Fruit fly (Drosophila melanogaster) whole organism, embryonic: Measurements from ENCODE around the gene CG13404.

Experiments
- CG10321 ChIP-seq: fragments of 200-800 bp; sonication (Bioruptor generic); IDR thresholded peaks from 2 replicates; pipeline ENCODE4 v1.3.6; 2022; ENCODE audit warnings: missing biosample characterization, missing genetic modification characterization
- CG12219 ChIP-seq: fragments of 200-800 bp; sonication (Bioruptor generic); optimal IDR thresholded peaks from 3 replicates; lab custom pipeline; 2018; ENCODE audit warnings: missing biosample characterization, mild to moderate bottlenecking, missing genetic modification characterization
- CG12769 ChIP-seq: fragments of 200-800 bp; sonication (Bioruptor generic); optimal IDR thresholded peaks from 2 replicates; lab custom pipeline; 2019; ENCODE audit warnings: missing biosample characterization, mild to moderate bottlenecking, missing genetic modification characterization, moderate library complexity
- CG13424 ChIP-seq: fragments of 200-800 bp; sonication (Bioruptor generic); optimal IDR thresholded peaks from 2 replicates; lab custom pipeline; 2019; ENCODE audit warnings: missing biosample characterization, mild to moderate bottlenecking, missing genetic modification characterization, moderate library complexity
- CG13624 ChIP-seq: fragments of 200-800 bp; sonication (Bioruptor generic); optimal IDR thresholded peaks from 2 replicates; lab custom pipeline; 2016; ENCODE audit warnings: missing biosample characterization, missing genetic modification characterization
- CG14710 ChIP-seq: fragments of 200-800 bp; sonication (Bioruptor generic); optimal IDR thresholded peaks from 3 replicates; lab custom pipeline; 2019; ENCODE audit warnings: missing biosample characterization, mild to moderate bottlenecking, missing genetic modification characterization, moderate library complexity
- CG15696 ChIP-seq: fragments of 200-800 bp; sonication (Bioruptor generic); optimal IDR thresholded peaks from 2 replicates; lab custom pipeline; 2019; ENCODE audit warnings: missing biosample characterization, mild to moderate bottlenecking, missing genetic modification characterization, moderate library complexity
- CG18599 ChIP-seq: fragments of 200-800 bp; sonication (Bioruptor generic); optimal IDR thresholded peaks from 3 replicates; lab custom pipeline; 2017; ENCODE audit warnings: missing biosample characterization, missing genetic modification characterization, mild to moderate bottlenecking, moderate library complexity, missing genetic modification reagents
- CG2129 ChIP-seq: fragments of 200-800 bp; sonication (Bioruptor generic); IDR thresholded peaks from 2 replicates; pipeline ENCODE4 v1.3.6; 2022; ENCODE audit warnings: missing biosample characterization, missing genetic modification characterization; ENCODE audit not compliant: partially characterized antibody
- CG2712 ChIP-seq: fragments of 200-800 bp; optimal IDR thresholded peaks from 3 replicates; lab custom pipeline; 2019; ENCODE audit warnings: missing biosample characterization, mild to moderate bottlenecking, missing genetic modification characterization, moderate library complexity
- CG31224 ChIP-seq: fragments of 200-800 bp; sonication (Bioruptor generic); IDR thresholded peaks from 2 replicates; pipeline ENCODE4 v1.3.6; 2022; ENCODE audit warnings: missing biosample characterization, missing genetic modification characterization
- CG3726 ChIP-seq: fragments of 200-800 bp; sonication (Bioruptor generic); IDR thresholded peaks from 3 replicates; pipeline ENCODE4, ENCODE4 v1.3.6; 2022; ENCODE audit warnings: missing biosample characterization, missing genetic modification characterization
- CG6813 ChIP-seq: fragments of 200-800 bp; sonication (Bioruptor generic); optimal IDR thresholded peaks from 2 replicates; lab custom pipeline; 2017; ENCODE audit warnings: missing biosample characterization, missing genetic modification characterization, mild to moderate bottlenecking, moderate library complexity, missing genetic modification reagents
- CG8478 ChIP-seq: fragments of >200 bp; optimal IDR thresholded peaks from 2 replicates; lab custom pipeline; 2018
- CG9817 ChIP-seq: fragments of 200-800 bp; sonication (Bioruptor generic); optimal IDR thresholded peaks from 2 replicates; lab custom pipeline; 2018; ENCODE audit warnings: missing biosample characterization, mild to moderate bottlenecking, missing genetic modification characterization, moderate library complexity
- Dek ChIP-seq: fragments of 200-800 bp; sonication (Bioruptor generic); optimal IDR thresholded peaks from 3 replicates; lab custom pipeline; 2019; ENCODE audit warnings: missing biosample characterization, mild to moderate bottlenecking, missing genetic modification characterization, moderate library complexity
- Dip2 ChIP-seq: fragments of 200-800 bp; sonication (Bioruptor generic); IDR thresholded peaks from 2 replicates; pipeline ENCODE4 v1.3.6; 2022; ENCODE audit warnings: missing biosample characterization, missing genetic modification characterization
- Drgx ChIP-seq: fragments of 200-800 bp; sonication (Bioruptor generic); IDR thresholded peaks from 2 replicates; pipeline ENCODE4 v1.3.6; 2022; ENCODE audit warnings: missing biosample characterization, missing genetic modification characterization
- E2f2 ChIP-seq: fragments of 200-800 bp; sonication (Bioruptor generic); IDR thresholded peaks from 2 replicates; pipeline ENCODE4 v1.3.6; 2022; ENCODE audit warnings: missing biosample characterization, missing genetic modification characterization
- H2.0 ChIP-seq: fragments of 200-800 bp; sonication (Bioruptor generic); IDR thresholded peaks from 2 replicates; pipeline ENCODE4 v1.3.6; 2022; ENCODE audit warnings: missing biosample characterization, missing genetic modification characterization
- HLH54F ChIP-seq: fragments of 200-800 bp; sonication (Bioruptor generic); optimal IDR thresholded peaks from 3 replicates; lab custom pipeline; 2016; ENCODE audit warnings: missing biosample characterization, missing genetic modification characterization
- Hr39 ChIP-seq: fragments of >200 bp; optimal IDR thresholded peaks from 2 replicates; lab custom pipeline; 2017
- Hr51 ChIP-seq, 2 experiments: fragments of 200-800 bp; sonication (Bioruptor generic); optimal IDR thresholded peaks; 2 replicates in 1 of 2; 3 replicates in 1 of 2; lab custom pipeline; 2016 to 2018; ENCODE audit warnings: missing biosample characterization in 2 of 2, missing genetic modification characterization in 2 of 2, mild to moderate bottlenecking in 1 of 2, moderate library complexity in 1 of 2
- Hsf ChIP-seq: fragments of 200-800 bp; sonication (Bioruptor generic); optimal IDR thresholded peaks from 3 replicates; lab custom pipeline; 2016; ENCODE audit warnings: missing biosample characterization, missing genetic modification characterization
- Jarid2 ChIP-seq: fragments of 200-800 bp; sonication (Bioruptor generic); optimal IDR thresholded peaks from 3 replicates; lab custom pipeline; 2017; ENCODE audit warnings: mild to moderate bottlenecking, missing biosample characterization, missing genetic modification reagents, missing genetic modification characterization
- NC2β ChIP-seq: fragments of 200-800 bp; sonication (Bioruptor generic); optimal IDR thresholded peaks from 2 replicates; lab custom pipeline; 2016; ENCODE audit warnings: missing biosample characterization, missing genetic modification characterization
- Opbp ChIP-seq: fragments of 200-800 bp; sonication (Bioruptor generic); IDR thresholded peaks from 3 replicates; pipeline ENCODE4 v1.3.6; 2022; ENCODE audit warnings: missing biosample characterization, missing genetic modification characterization; ENCODE audit not compliant: partially characterized antibody
- Usf ChIP-seq: fragments of 200-800 bp; sonication (Bioruptor generic); optimal IDR thresholded peaks from 2 replicates; lab custom pipeline; 2017; ENCODE audit warnings: missing genotype, missing biosample characterization, missing genetic modification characterization
- bsh ChIP-seq, 2 experiments: fragments of 200-800 bp; sonication (Bioruptor generic); optimal IDR thresholded peaks; 2 replicates each; lab custom pipeline; 2017 to 2018; ENCODE audit warnings: mild to moderate bottlenecking in 2 of 2, missing biosample characterization in 2 of 2, missing genetic modification characterization in 2 of 2, moderate library complexity in 1 of 2
- chif ChIP-seq, 2 experiments: fragments of 200-800 bp; sonication (Bioruptor generic); optimal IDR thresholded peaks; 3 replicates each; lab custom pipeline; 2016; ENCODE audit warnings: missing biosample characterization in 2 of 2, missing genetic modification characterization in 2 of 2
- da ChIP-seq: fragments of 200-800 bp; sonication (Bioruptor generic); optimal IDR thresholded peaks from 2 replicates; lab custom pipeline; 2016; ENCODE audit warnings: missing biosample characterization, missing genetic modification characterization
- dimm ChIP-seq: fragments of 200-800 bp; sonication (Bioruptor generic); IDR thresholded peaks from 2 replicates; pipeline ENCODE4 v1.3.6; 2022; ENCODE audit warnings: missing biosample characterization, missing genetic modification characterization
- dysf ChIP-seq: fragments of 200-800 bp; sonication (Bioruptor generic); IDR thresholded peaks from 3 replicates; pipeline ENCODE4 v1.3.6; 2022; ENCODE audit warnings: missing biosample characterization, missing genetic modification characterization
- fu2 ChIP-seq: fragments of 200-800 bp; sonication (Bioruptor generic); optimal IDR thresholded peaks from 2 replicates; lab custom pipeline; 2016; ENCODE audit warnings: missing biosample characterization, missing genetic modification characterization
- her ChIP-seq: fragments of 200-800 bp; sonication (Bioruptor generic); optimal IDR thresholded peaks from 2 replicates; lab custom pipeline; 2016; ENCODE audit warnings: missing biosample characterization, missing genetic modification characterization
- hth ChIP-seq: fragments of >200 bp; optimal IDR thresholded peaks from 2 replicates; lab custom pipeline; 2017; ENCODE audit warnings: inconsistent platforms
- jigr1 ChIP-seq: fragments of 200-800 bp; sonication (Bioruptor generic); IDR thresholded peaks from 3 replicates; pipeline ENCODE4 v1.3.6; 2022; ENCODE audit warnings: missing biosample characterization, missing genetic modification characterization
- lilli ChIP-seq: fragments of 200-800 bp; sonication (Bioruptor generic); optimal IDR thresholded peaks from 3 replicates; lab custom pipeline; 2016; ENCODE audit warnings: missing biosample characterization, missing genetic modification characterization
- mirr ChIP-seq: fragments of 200-800 bp; sonication (Bioruptor generic); optimal IDR thresholded peaks from 3 replicates; lab custom pipeline; 2018; ENCODE audit warnings: missing biosample characterization, mild to moderate bottlenecking, missing genetic modification characterization
- nerfin-2 ChIP-seq: fragments of 200-800 bp; sonication (Bioruptor generic); IDR thresholded peaks from 2 replicates; pipeline ENCODE4 v1.3.6; 2022; ENCODE audit warnings: missing biosample characterization, missing genetic modification characterization; ENCODE audit not compliant: partially characterized antibody
- otp ChIP-seq: fragments of 200-800 bp; sonication (Bioruptor generic); IDR thresholded peaks from 3 replicates; pipeline ENCODE4, ENCODE4 v1.3.6; 2022; ENCODE audit warnings: missing biosample characterization, missing genetic modification characterization
- pb ChIP-seq: fragments of 200-800 bp; sonication (Bioruptor generic); optimal IDR thresholded peaks from 3 replicates; lab custom pipeline; 2016; ENCODE audit warnings: missing biosample characterization, missing genetic modification characterization
- pum ChIP-seq: fragments of 200-800 bp; sonication (Bioruptor generic); optimal IDR thresholded peaks from 2 replicates; lab custom pipeline; 2016; ENCODE audit warnings: missing biosample characterization, missing genetic modification characterization
- scrt ChIP-seq: fragments of 200-800 bp; sonication (Bioruptor generic); optimal IDR thresholded peaks from 2 replicates; lab custom pipeline; 2018; ENCODE audit warnings: missing biosample characterization, mild to moderate bottlenecking, missing genetic modification characterization, moderate library complexity
- sima ChIP-seq: fragments of 200-800 bp; sonication (Bioruptor generic); optimal IDR thresholded peaks from 2 replicates; lab custom pipeline; 2016; ENCODE audit warnings: missing biosample characterization, missing genetic modification characterization
- sna ChIP-seq: fragments of 200-800 bp; sonication (Bioruptor generic); IDR thresholded peaks from 2 replicates; pipeline ENCODE4 v1.3.6; 2022; ENCODE audit warnings: missing biosample characterization, missing genetic modification characterization; ENCODE audit not compliant: partially characterized antibody
- sob ChIP-seq: fragments of 200-800 bp; sonication (Bioruptor generic); IDR thresholded peaks from 2 replicates; pipeline ENCODE4 v1.3.6; 2022; ENCODE audit warnings: missing biosample characterization, missing genetic modification characterization
- tio ChIP-seq: fragments of 200-800 bp; sonication (Bioruptor generic); optimal IDR thresholded peaks from 2 replicates; lab custom pipeline; 2017; ENCODE audit warnings: missing biosample characterization, missing genetic modification characterization, inconsistent platforms
- ttk ChIP-seq: fragments of 200-800 bp; sonication (Bioruptor generic); IDR thresholded peaks from 2 replicates; pipeline ENCODE4 v2.1.2; 2022; ENCODE audit warnings: missing biosample characterization, missing genetic modification characterization
- wdn ChIP-seq: fragments of 200-800 bp; sonication (Bioruptor generic); IDR thresholded peaks from 2 replicates; pipeline ENCODE4 v1.3.6; 2022; ENCODE audit warnings: missing biosample characterization, missing genetic modification characterization
- yki ChIP-seq: fragments of >200 bp; optimal IDR thresholded peaks from 3 replicates; lab custom pipeline; 2018
- zen2 ChIP-seq: fragments of 200-800 bp; sonication (Bioruptor generic); IDR thresholded peaks from 3 replicates; pipeline ENCODE4 v1.3.6; 2022; ENCODE audit warnings: missing biosample characterization, missing genetic modification characterization; ENCODE audit not compliant: partially characterized antibody

Gene CG13404

DNA sequence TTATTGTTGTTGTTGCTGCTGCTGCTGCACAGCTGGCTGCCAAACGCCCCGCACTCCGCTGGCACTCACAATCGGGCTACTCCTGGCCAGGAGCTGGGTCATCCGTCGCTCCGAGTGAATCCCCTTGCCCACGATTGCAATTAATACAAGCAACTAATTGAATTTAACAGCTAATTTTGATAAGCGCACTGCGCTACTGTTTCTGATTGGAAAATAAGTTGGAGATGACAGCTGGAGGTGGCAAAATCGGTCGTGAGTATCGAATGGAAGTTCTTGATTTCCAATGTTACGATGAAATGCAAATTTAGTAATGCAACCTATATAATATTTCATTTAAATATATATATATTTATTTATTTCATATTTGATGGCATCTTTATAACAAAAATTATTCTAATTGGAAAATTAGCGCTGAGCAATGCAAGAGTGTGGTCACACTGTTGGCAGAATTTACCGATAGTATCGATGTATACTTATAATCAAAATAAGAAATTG is 32.2 kb downstream of the CG13404 start, which contains the start of gene CG42271 (continued):
- TF ChIP-seq Hsf (GFP tag; lab: Kevin White, UChicago) = no peak
- TF ChIP-seq E2f2 = 0 out of 2 replicates have a peak, but pooled peaks have one; percentile 22
- peak; percentile 25 for TF ChIP-seq CG6813 (GFP tag; lab: Kevin White, UChicago)
- no peak for TF ChIP-seq her
- peak; percentile 95 for TF ChIP-seq sna (GFP tag; lab: Robert Waterston, UW)
- no peak for TF ChIP-seq CG13624 (GFP tag; lab: Kevin White, UChicago)
- TF ChIP-seq Hr51 (GFP tag; optimal IDR thresholded peaks at IDR 0.05; lab: Kevin White, UChicago) = peak in 1 of 2 experiments; percentile 7
- peak; percentile 8 for TF ChIP-seq lilli (GFP tag; lab: Kevin White, UChicago)
- 0 out of 3 replicates have a peak, but pooled peaks have one; percentile 7 for TF ChIP-seq otp (GFP tag; lab: Robert Waterston, UW)
- TF ChIP-seq CG2129 = peak; percentile 62
- no peak for TF ChIP-seq da (GFP tag; lab: Kevin White, UChicago)
- TF ChIP-seq sima (GFP tag; lab: Kevin White, UChicago) = no peak
- TF ChIP-seq Drgx = no peak
- TF ChIP-seq yki = no peak
- no peak for TF ChIP-seq pum (GFP tag; lab: Kevin White, UChicago)
- TF ChIP-seq Dip2 (GFP tag; lab: Robert Waterston, UW) = no peak
- no peak for TF ChIP-seq CG12769
- peak; percentile 31; the same call in 1 of the 3 replicates for TF ChIP-seq dysf (GFP tag; lab: Robert Waterston, UW)
- TF ChIP-seq CG9817 = peak; percentile 57
- TF ChIP-seq CG14710 (tag; lab: Kevin White, UChicago) = peak; percentile 99
- TF ChIP-seq mirr = no peak
- TF ChIP-seq CG31224 (GFP tag; lab: Robert Waterston, UW) = no peak
- TF ChIP-seq Jarid2 (GFP tag; lab: Kevin White, UChicago) = no peak
- TF ChIP-seq scrt = no peak
- TF ChIP-seq ttk (GFP tag; lab: Robert Waterston, UW) = no peak
- TF ChIP-seq CG10321 (GFP tag; lab: Robert Waterston, UW) = no peak
- no peak for TF ChIP-seq hth
- no peak for TF ChIP-seq dimm (GFP tag; lab: Robert Waterston, UW)
- no peak for TF ChIP-seq NC2β (GFP tag; lab: Kevin White, UChicago)
- TF ChIP-seq tio (GFP tag; lab: Kevin White, UChicago) = no peak
- no peak for TF ChIP-seq Usf (GFP tag; lab: Kevin White, UChicago)
- no peak for TF ChIP-seq jigr1 (GFP tag; lab: Robert Waterston, UW)
- TF ChIP-seq CG8478 (lab: Kevin White, UChicago) = no peak
- no peak for TF ChIP-seq chif (GFP tag; optimal IDR thresholded peaks at IDR 0.05; lab: Kevin White, UChicago)
- TF ChIP-seq Dek (tag; lab: Kevin White, UChicago) = no peak
- no peak for TF ChIP-seq CG12219
- peak; percentile 55 for TF ChIP-seq CG15696 (tag; lab: Kevin White, UChicago)
- TF ChIP-seq Opbp (GFP tag; lab: Robert Waterston, UW) = peak; percentile 85
- no peak for TF ChIP-seq CG3726 (GFP tag; lab: Robert Waterston, UW)
- peak; percentile 63 for TF ChIP-seq CG13424 (tag; lab: Kevin White, UChicago)
- no peak for TF ChIP-seq HLH54F (GFP tag; lab: Kevin White, UChicago)
- TF ChIP-seq sob (GFP tag; lab: Robert Waterston, UW) = peak; percentile 52
- no peak for TF ChIP-seq wdn (GFP tag; lab: Robert Waterston, UW)
- TF ChIP-seq pb = no peak
- peak; percentile 63 for TF ChIP-seq CG2712 (tag; lab: Kevin White, UChicago)
- no peak for TF ChIP-seq fu2 (GFP tag; lab: Kevin White, UChicago)
- no peak for TF ChIP-seq Hr39 (lab: Kevin White, UChicago)
- no peak for TF ChIP-seq H2.0
- TF ChIP-seq nerfin-2 (GFP tag; lab: Robert Waterston, UW) = peak; percentile 79
- TF ChIP-seq CG18599 (GFP tag; lab: Kevin White, UChicago) = peak; percentile 42
- TF ChIP-seq bsh (GFP tag; optimal IDR thresholded peaks at IDR 0.05; lab: Kevin White, UChicago) = peak in 1 of 2 experiments; percentile 36
- TF ChIP-seq zen2 (GFP tag; lab: Robert Waterston, UW) = peak; percentile 89
